Fruit fly (Drosophila melanogaster) whole organism, pupa: ENCODE data around the gene CG32668.

Experiments used
- CG10348 ChIP-seq: fragments of 200-800 bp; sonication (Bioruptor generic); IDR thresholded peaks from 2 replicates; pipeline ENCODE4 v1.3.6; 2022; ENCODE audit warnings: missing biosample characterization, missing genetic modification characterization
- CG12605 ChIP-seq: fragments of 200-800 bp; sonication (Bioruptor generic); IDR thresholded peaks from 2 replicates; pipeline ENCODE4 v1.3.6; 2022; ENCODE audit warnings: missing biosample characterization, missing genetic modification characterization
- CG14655 ChIP-seq: fragments of 200-800 bp; sonication (Bioruptor generic); optimal IDR thresholded peaks from 3 replicates; lab custom pipeline; 2017; ENCODE audit warnings: mild to moderate bottlenecking, missing biosample characterization, missing genetic modification reagents, missing genetic modification characterization
- CG15710 ChIP-seq: fragments of 200-800 bp; sonication (Bioruptor generic); optimal IDR thresholded peaks from 2 replicates; lab custom pipeline; 2018; ENCODE audit warnings: missing biosample characterization, mild to moderate bottlenecking, missing genetic modification characterization, moderate library complexity
- CG17806 ChIP-seq: fragments of 200-800 bp; sonication (Bioruptor generic); optimal IDR thresholded peaks from 2 replicates; lab custom pipeline; 2018; ENCODE audit warnings: missing biosample characterization, mild to moderate bottlenecking, missing genetic modification characterization, moderate library complexity
- CG32121 ChIP-seq: fragments of 200-800 bp; sonication (Bioruptor generic); IDR thresholded peaks from 2 replicates; pipeline ENCODE4 v1.3.6; 2022; ENCODE audit warnings: missing biosample characterization, missing genetic modification characterization
- CG34367 ChIP-seq: fragments of 200-800 bp; sonication (Bioruptor generic); optimal IDR thresholded peaks from 2 replicates; lab custom pipeline; 2018; ENCODE audit warnings: missing biosample characterization, mild to moderate bottlenecking, missing genetic modification characterization
- CG4496 ChIP-seq: fragments of 200-800 bp; sonication (Bioruptor generic); IDR thresholded peaks from 3 replicates; pipeline ENCODE4 v1.3.6; 2022; ENCODE audit warnings: missing biosample characterization, missing genetic modification characterization
- CG8159 ChIP-seq: fragments of 200-800 bp; sonication (Bioruptor generic); optimal IDR thresholded peaks from 3 replicates; lab custom pipeline; 2018; ENCODE audit warnings: missing biosample characterization, mild to moderate bottlenecking, missing genetic modification characterization, moderate library complexity
- CG8301 ChIP-seq: fragments of 200-800 bp; sonication (Bioruptor generic); optimal IDR thresholded peaks from 2 replicates; lab custom pipeline; 2018; ENCODE audit warnings: missing biosample characterization, mild to moderate bottlenecking, missing genetic modification characterization
- CG9948 ChIP-seq: fragments of 200-800 bp; sonication (Bioruptor generic); optimal IDR thresholded peaks from 2 replicates; lab custom pipeline; 2018; ENCODE audit warnings: missing biosample characterization, mild to moderate bottlenecking, missing genetic modification characterization, moderate library complexity
- D1 ChIP-seq: fragments of 200-800 bp; sonication (Bioruptor generic); optimal IDR thresholded peaks from 2 replicates; lab custom pipeline; 2018; ENCODE audit warnings: missing biosample characterization, mild to moderate bottlenecking, missing genetic modification characterization, moderate library complexity
- EcR ChIP-seq: fragments of 200-800 bp; sonication (Bioruptor generic); optimal IDR thresholded peaks from 3 replicates; lab custom pipeline; 2019; ENCODE audit warnings: missing biosample characterization, missing genetic modification characterization, mild to moderate bottlenecking, moderate library complexity, missing genetic modification reagents
- Ets98B ChIP-seq: fragments of 200-800 bp; sonication (Bioruptor generic); IDR thresholded peaks from 2 replicates; pipeline ENCODE4 v1.3.6; 2022; ENCODE audit warnings: missing biosample characterization, missing genetic modification characterization
- Pif1A ChIP-seq: fragments of 200-800 bp; sonication (Bioruptor generic); optimal IDR thresholded peaks from 3 replicates; lab custom pipeline; 2016; ENCODE audit warnings: missing biosample characterization, missing genetic modification characterization
- Pif1B ChIP-seq: fragments of 200-800 bp; sonication (Bioruptor generic); optimal IDR thresholded peaks from 3 replicates; lab custom pipeline; 2016; ENCODE audit warnings: missing biosample characterization, missing genetic modification characterization
- Snoo ChIP-seq: fragments of 200-800 bp; sonication (Bioruptor generic); optimal IDR thresholded peaks from 3 replicates; lab custom pipeline; 2017; ENCODE audit warnings: missing biosample characterization, mild to moderate bottlenecking, missing genetic modification characterization, inconsistent platforms
- fd96Ca ChIP-seq: fragments of 200-800 bp; sonication (Bioruptor generic); IDR thresholded peaks from 3 replicates; pipeline ENCODE4 v1.3.6; 2022; ENCODE audit warnings: missing biosample characterization, missing genetic modification characterization
- gl ChIP-seq: fragments of 200-800 bp; sonication (Bioruptor generic); optimal IDR thresholded peaks from 2 replicates; lab custom pipeline; 2018; ENCODE audit warnings: missing biosample characterization, mild to moderate bottlenecking, missing genetic modification characterization
- rn ChIP-seq: fragments of 200-800 bp; sonication (Bioruptor generic); IDR thresholded peaks from 2 replicates; pipeline ENCODE4 v1.3.6; 2022; ENCODE audit warnings: missing biosample characterization, missing genetic modification characterization

Gene CG32668

dm6 chrX:11159710-11160446, at the start of gene CG32668:
CG32668 (minus strand) TSS chrX:11159760.
- TF ChIP-seq CG8159 (tag; lab: Kevin White, UChicago) (peak; percentile 7), fd96Ca (GFP tag; lab: Robert Waterston, UW) (no peak)

- TF ChIP-seq Pif1B (no peak), rn (no peak), Pif1A (GFP tag; lab: Kevin White, UChicago) (no peak), CG17806 (tag; lab: Kevin White, UChicago) (no peak), EcR (GFP tag; lab: Kevin White, UChicago) (no peak), CG14655 (GFP tag; lab: Kevin White, UChicago) (no peak), Ets98B (GFP tag; lab: Robert Waterston, UW) (no peak), CG8159 (tag; lab: Kevin White, UChicago) (no peak), CG4496 (no peak), Snoo (tag; lab: Kevin White, UChicago) (no peak), CG15710 (tag; lab: Kevin White, UChicago) (no peak), fd96Ca (GFP tag; lab: Robert Waterston, UW) (no peak), CG32121 (no peak), CG10348 (GFP tag; lab: Robert Waterston, UW) (no peak)
- TF ChIP-seq, all 21 proteins: peak for 0
Observed at dm6 chrX:11203104-11203503, 43.5 kb upstream of the CG32668 start.

- no peak for TF ChIP-seq Pif1A (GFP tag; lab: Kevin White, UChicago)
- TF ChIP-seq CG8301 (tag; lab: Kevin White, UChicago): no peak
- TF ChIP-seq CG17806 (tag; lab: Kevin White, UChicago): no peak
- no peak for TF ChIP-seq CG14655 (GFP tag; lab: Kevin White, UChicago)
- TF ChIP-seq EcR (GFP tag; lab: Kevin White, UChicago): no peak
- TF ChIP-seq Pif1B: no peak
- no peak for TF ChIP-seq CG4496
- no peak for TF ChIP-seq rn
- TF ChIP-seq Ets98B (GFP tag; lab: Robert Waterston, UW): no peak
- no peak for TF ChIP-seq D1 (tag; lab: Kevin White, UChicago)
- no peak for TF ChIP-seq gl (tag; lab: Kevin White, UChicago)
- TF ChIP-seq CG8159 (tag; lab: Kevin White, UChicago): no peak
- no peak for TF ChIP-seq Snoo (tag; lab: Kevin White, UChicago)
- no peak for TF ChIP-seq CG15710 (tag; lab: Kevin White, UChicago)
- TF ChIP-seq CG9948 (tag; lab: Kevin White, UChicago): no peak
Observed at dm6 chrX:11201948-11202347, 42.4 kb upstream of the CG32668 start, which contains the start of gene CG11106. CG11106 (plus strand) TSS chrX:11202248.

dm6 chrX:11182631-11183030, 23.1 kb upstream of the CG32668 start, which contains the start of gene CG15200:
CG15200 (plus strand) TSS chrX:11182931.
- TF ChIP-seq CG12605 (GFP tag; lab: Robert Waterston, UW) (no peak), CG17806 (tag; lab: Kevin White, UChicago) (no peak), Ets98B (GFP tag; lab: Robert Waterston, UW) (no peak), CG14655 (GFP tag; lab: Kevin White, UChicago) (no peak), CG32121 (no peak), gl (tag; lab: Kevin White, UChicago) (no peak)
- TF ChIP-seq, all 21 proteins: peak for 0

- TF ChIP-seq rn: no peak
- no peak for TF ChIP-seq CG34367
- TF ChIP-seq CG8159 (tag; lab: Kevin White, UChicago): no peak
- no peak for TF ChIP-seq CG12605 (GFP tag; lab: Robert Waterston, UW)
- TF ChIP-seq Pif1B: no peak
- TF ChIP-seq gl (tag; lab: Kevin White, UChicago): no peak
- no peak for TF ChIP-seq CG14655 (GFP tag; lab: Kevin White, UChicago)
- TF ChIP-seq CG9948 (tag; lab: Kevin White, UChicago): no peak
Observed at dm6 chrX:11176073-11176472, 16.5 kb upstream of the CG32668 start.

dm6 chrX:11170578-11170977, 11.0 kb upstream of the CG32668 start, which contains the start of gene CG1394:
CG1394 (minus strand) TSS chrX:11170678.
- no peak for TF ChIP-seq gl (tag; lab: Kevin White, UChicago)
- no peak for TF ChIP-seq EcR (GFP tag; lab: Kevin White, UChicago)
- no peak for TF ChIP-seq CG9948 (tag; lab: Kevin White, UChicago)
- no peak for TF ChIP-seq rn
- no peak for TF ChIP-seq CG8301 (tag; lab: Kevin White, UChicago)
- no peak for TF ChIP-seq fd96Ca (GFP tag; lab: Robert Waterston, UW)
- no peak for TF ChIP-seq CG10348 (GFP tag; lab: Robert Waterston, UW)
- TF ChIP-seq CG8159 (tag; lab: Kevin White, UChicago): no peak
- TF ChIP-seq CG34367: no peak
- TF ChIP-seq, all 21 proteins: peak for 0

- TF ChIP-seq CG4496 (0 out of 3 replicates have a peak, but pooled peaks have one; percentile 32), CG8301 (tag; lab: Kevin White, UChicago) (peak; percentile 19), Ets98B (GFP tag; lab: Robert Waterston, UW) (no peak), CG12605 (GFP tag; lab: Robert Waterston, UW) (no peak), CG8159 (tag; lab: Kevin White, UChicago) (no peak), CG17806 (tag; lab: Kevin White, UChicago) (no peak), CG9948 (tag; lab: Kevin White, UChicago) (no peak), rn (no peak), CG14655 (GFP tag; lab: Kevin White, UChicago) (peak; percentile 34), D1 (tag; lab: Kevin White, UChicago) (no peak)
Observed at dm6 chrX:11168958-11169357, 9.4 kb upstream of the CG32668 start, which contains the start of gene Antdh. Antdh (minus strand) TSS chrX:11169058.
